Worm (Caenorhabditis elegans): ENCODE results near the gene Y73F4A.2.

The Y73F4A.2 gene

ce11 chrIV:9037063-9037462 is 6.1 kb downstream of the Y73F4A.2 start, which contains the start of gene C53D6.7:
Gene C53D6.7, minus strand, starts transcription at chrIV:9037163.
- TF ChIP-seq mef-2 (tag; optimal IDR thresholded peaks at IDR 0.05) (no peak), lin-13 (GFP tag; optimal IDR thresholded peaks at IDR 0.05) (no peak)

ce11 chrIV:9034340-9034739 is 8.8 kb downstream of the Y73F4A.2 start, which contains the start of gene C53D6.10:
Gene C53D6.10, minus strand, starts transcription at chrIV:9034440.
- TF ChIP-seq tbx-2 (tag; optimal IDR thresholded peaks at IDR 0.05) (no peak), pqm-1 (tag; optimal IDR thresholded peaks at IDR 0.05) (no peak), lin-39 (tag; optimal IDR thresholded peaks at IDR 0.05) (no peak), Y116A8C.19 (tag; optimal IDR thresholded peaks at IDR 0.05; ENCODE audit: borderline replicate concordance) (no peak), lin-35 (GFP tag; optimal IDR thresholded peaks at IDR 0.05) (no peak), alr-1 (tag; optimal IDR thresholded peaks at IDR 0.05; ENCODE audit: borderline replicate concordance) (no peak), nhr-76 (tag; optimal IDR thresholded peaks at IDR 0.05) (no peak), pag-3 (tag; optimal IDR thresholded peaks at IDR 0.05; ENCODE audit: borderline replicate concordance, insufficient read depth) (no peak), irx-1 (tag; optimal IDR thresholded peaks at IDR 0.05) (no peak), nhr-20 (tag; optimal IDR thresholded peaks at IDR 0.05) (no peak), lin-15B (tag; optimal IDR thresholded peaks at IDR 0.05) (no peak), mef-2 (tag; optimal IDR thresholded peaks at IDR 0.05) (no peak), nhr-71 (tag; optimal IDR thresholded peaks at IDR 0.05) (no peak), hpl-2 (GFP tag; optimal IDR thresholded peaks at IDR 0.05) (no peak), ztf-4 (tag; optimal IDR thresholded peaks at IDR 0.05) (no peak), hlh-4 (tag; optimal IDR thresholded peaks at IDR 0.05) (no peak), nhr-47 (tag; optimal IDR thresholded peaks at IDR 0.05) (no peak)

- no peak for TF ChIP-seq isw-1 (GFP tag; IDR thresholded peaks at IDR 0.05)
- no peak for TF ChIP-seq fkh-4 (tag; optimal IDR thresholded peaks at IDR 0.05; ENCODE audit: borderline replicate concordance)
- peak; percentile 71 for TF ChIP-seq blmp-1 (tag; optimal IDR thresholded peaks at IDR 0.05)
- TF ChIP-seq unc-98 (GFP tag; IDR thresholded peaks at IDR 0.05): no peak
- TF ChIP-seq dpl-1 (GFP tag; optimal IDR thresholded peaks at IDR 0.05): peak in 1 of 3 experiments; percentile 2
- no peak for TF ChIP-seq unc-130 (tag; optimal IDR thresholded peaks at IDR 0.05)
- TF ChIP-seq mab-9 (GFP tag; IDR thresholded peaks at IDR 0.05): no peak
- TF ChIP-seq F16B12.6 (tag; optimal IDR thresholded peaks at IDR 0.05): peak; percentile 4
- peak; percentile 5 to 17 for TF ChIP-seq efl-1 (optimal IDR thresholded peaks at IDR 0.05)
- no peak for TF ChIP-seq efl-1 (GFP tag; optimal IDR thresholded peaks at IDR 0.05 in 1 of 2)
- peak; percentile 50 for TF ChIP-seq mep-1 (tag; optimal IDR thresholded peaks at IDR 0.05)
- no peak for TF ChIP-seq ama-1 (optimal IDR thresholded peaks at IDR 0.05)
- no peak for TF ChIP-seq aly-2 (tag; optimal IDR thresholded peaks at IDR 0.05)
Measured at ce11 chrIV:9032550-9032949, 10.6 kb downstream of the Y73F4A.2 start, which contains the start of gene C53D6.6. Gene C53D6.6, minus strand, starts transcription at chrIV:9032667.

- TF ChIP-seq mab-9 (GFP tag; IDR thresholded peaks at IDR 0.05) (no peak), sptf-1 (tag; optimal IDR thresholded peaks at IDR 0.05) (no peak), snu-23 (GFP tag; optimal IDR thresholded peaks at IDR 0.05) (no peak), aly-2 (tag; optimal IDR thresholded peaks at IDR 0.05) (no peak), mef-2 (tag; optimal IDR thresholded peaks at IDR 0.05) (no peak), lin-14 (GFP tag; optimal IDR thresholded peaks at IDR 0.05) (no peak), nhr-84 (tag; optimal IDR thresholded peaks at IDR 0.05) (no peak), mdl-1 (tag; optimal IDR thresholded peaks at IDR 0.05) (no peak), lin-13 (GFP tag; optimal IDR thresholded peaks at IDR 0.05) (no peak), hlh-17 (GFP tag; optimal IDR thresholded peaks at IDR 0.05; ENCODE audit: borderline replicate concordance) (no peak), Y116A8C.19 (tag; optimal IDR thresholded peaks at IDR 0.05; ENCODE audit: borderline replicate concordance) (no peak), nhr-85 (tag) (peak; percentile 66), blmp-1 (tag; optimal IDR thresholded peaks at IDR 0.05) (no peak), fkh-10 (GFP tag; optimal IDR thresholded peaks at IDR 0.05) (no peak), ceh-88 (GFP tag; IDR thresholded peaks at IDR 0.05) (no peak), tbx-2 (tag; optimal IDR thresholded peaks at IDR 0.05) (no peak), ets-5 (GFP tag; IDR thresholded peaks at IDR 0.05) (no peak), dpl-1 (GFP tag; optimal IDR thresholded peaks at IDR 0.05) (peak in 2 of 3 experiments; percentile 16 to 49), irx-1 (tag; optimal IDR thresholded peaks at IDR 0.05) (no peak), nhr-76 (tag; optimal IDR thresholded peaks at IDR 0.05) (no peak), hpl-2 (GFP tag; optimal IDR thresholded peaks at IDR 0.05) (no peak), rnt-1 (tag; optimal IDR thresholded peaks at IDR 0.05) (peak; percentile 24), elt-2 (tag; optimal IDR thresholded peaks at IDR 0.05) (no peak), lin-15B (tag; optimal IDR thresholded peaks at IDR 0.05) (no peak), ceh-82 (tag; optimal IDR thresholded peaks at IDR 0.05) (no peak), isw-1 (GFP tag; IDR thresholded peaks at IDR 0.05) (no peak), sup-37 (GFP tag; optimal IDR thresholded peaks at IDR 0.05) (no peak), efl-3 (GFP tag; optimal IDR thresholded peaks at IDR 0.05) (no peak)
Measured at ce11 chrIV:9021245-9021779, 21.8 kb downstream of the Y73F4A.2 start.
